Worm (Caenorhabditis elegans) whole organism, late embryonic: ENCODE results near the gene hpo-10.

ENCODE experiments used
- C38D4.7 ChIP-seq: fragments of 200-800 bp; sonication (Bioruptor generic); optimal IDR thresholded peaks from 2 replicates; lab custom pipeline; 2018; ENCODE audit warnings: mild to moderate bottlenecking, missing genetic modification characterization, moderate library complexity, missing compliant biosample characterization
- F13H6.1 ChIP-seq: sonication (generic microtip); optimal IDR thresholded peaks from 2 replicates; lab custom pipeline; 2016; ENCODE audit warnings: missing genetic modification characterization, missing compliant biosample characterization
- K09A11.1 ChIP-seq: sonication (generic microtip); optimal IDR thresholded peaks from 2 replicates; lab custom pipeline; 2017; ENCODE audit warnings: antibody characterized with exemption, mild to moderate bottlenecking, missing genetic modification characterization, missing compliant biosample characterization; ENCODE audit not compliant: insufficient read depth
- T23F11.4 ChIP-seq: fragments of 200-800 bp; sonication (Bioruptor generic); optimal IDR thresholded peaks from 2 replicates; lab custom pipeline; 2018; ENCODE audit warnings: mild to moderate bottlenecking, missing genetic modification characterization, missing compliant biosample characterization
- ama-1 ChIP-seq: fragments of 150-350 bp; optimal IDR thresholded peaks from 2 replicates; lab custom pipeline; 2014
- ceh-2 ChIP-seq: sonication (generic microtip); optimal IDR thresholded peaks from 2 replicates; lab custom pipeline; 2016; ENCODE audit warnings: missing genotype, missing genetic modification characterization, missing compliant biosample characterization
- ceh-22 ChIP-seq: sonication (generic microtip); optimal IDR thresholded peaks from 2 replicates; lab custom pipeline; 2017; ENCODE audit warnings: missing biosample characterization, missing genetic modification characterization
- ceh-24 ChIP-seq: sonication (generic microtip); optimal IDR thresholded peaks from 2 replicates; lab custom pipeline; 2016; ENCODE audit warnings: mild to moderate bottlenecking, missing genetic modification characterization, missing compliant biosample characterization
- ceh-30 ChIP-seq: fragments of 150-350 bp; optimal IDR thresholded peaks from 2 replicates; lab custom pipeline; 2014; ENCODE audit warnings: missing biosample characterization, missing genetic modification characterization
- ceh-31 ChIP-seq: sonication (generic microtip); optimal IDR thresholded peaks from 2 replicates; lab custom pipeline; 2016; ENCODE audit warnings: missing genetic modification characterization, missing compliant biosample characterization
- ceh-34 ChIP-seq: sonication (generic microtip); optimal IDR thresholded peaks from 2 replicates; lab custom pipeline; 2016; ENCODE audit warnings: mild to moderate bottlenecking, missing genetic modification characterization, missing compliant biosample characterization
- ceh-45 ChIP-seq: fragments of 200-800 bp; sonication (Bioruptor generic); IDR thresholded peaks from 2 replicates; pipeline ENCODE4 v1.3.6; 2022; ENCODE audit warnings: missing genetic modification reagents, missing genetic modification characterization, missing compliant biosample characterization
- ceh-48 ChIP-seq: sonication (generic microtip); optimal IDR thresholded peaks from 2 replicates; lab custom pipeline; 2016; ENCODE audit warnings: missing genetic modification characterization, inconsistent platforms, missing compliant biosample characterization
- ceh-9 ChIP-seq: sonication (generic microtip); optimal IDR thresholded peaks from 2 replicates; lab custom pipeline; 2016; ENCODE audit warnings: mild to moderate bottlenecking, missing genetic modification characterization, inconsistent platforms, missing compliant biosample characterization
- fkh-10 ChIP-seq: fragments of 150-350 bp; optimal IDR thresholded peaks from 2 replicates; lab custom pipeline; 2014; ENCODE audit warnings: missing biosample characterization, missing genetic modification reagents, missing genetic modification characterization
- fkh-6 ChIP-seq: sonication (generic microtip); optimal IDR thresholded peaks from 2 replicates; lab custom pipeline; 2016; ENCODE audit warnings: missing genetic modification characterization, missing compliant biosample characterization
- hlh-30 ChIP-seq: sonication (generic microtip); optimal IDR thresholded peaks from 2 replicates; lab custom pipeline; 2017; ENCODE audit warnings: antibody characterized with exemption, missing genetic modification characterization, missing compliant biosample characterization; ENCODE audit not compliant: insufficient read depth
- hlh-6 ChIP-seq: sonication (generic microtip); optimal IDR thresholded peaks from 2 replicates; lab custom pipeline; 2016; ENCODE audit warnings: missing genotype, missing genetic modification characterization, missing compliant biosample characterization
- nfya-1 ChIP-seq: sonication (generic microtip); optimal IDR thresholded peaks from 2 replicates; lab custom pipeline; 2017; ENCODE audit warnings: missing genetic modification characterization, mild to moderate bottlenecking, missing compliant biosample characterization, antibody characterized with exemption, moderate library complexity
- nhr-232 ChIP-seq: sonication (generic microtip); optimal IDR thresholded peaks from 2 replicates; lab custom pipeline; 2016; ENCODE audit warnings: missing genetic modification characterization, missing compliant biosample characterization
- npax-4 ChIP-seq: sonication (generic microtip); optimal IDR thresholded peaks from 2 replicates; lab custom pipeline; 2016; ENCODE audit warnings: missing genetic modification characterization, missing compliant biosample characterization
- pag-3 ChIP-seq: sonication (generic microtip); optimal IDR thresholded peaks from 2 replicates; lab custom pipeline; 2016; ENCODE audit warnings: missing compliant biosample characterization, missing genetic modification characterization, borderline replicate concordance
- pha-2 ChIP-seq: sonication (generic microtip); optimal IDR thresholded peaks from 2 replicates; lab custom pipeline; 2017; ENCODE audit warnings: mild to moderate bottlenecking, missing genetic modification characterization, missing compliant biosample characterization
- pha-4 ChIP-seq: fragments of 150-350 bp; optimal IDR thresholded peaks from 2 replicates; lab custom pipeline; 2018; ENCODE audit warnings: missing biosample characterization, missing genetic modification reagents, missing genetic modification characterization
- pros-1 ChIP-seq: fragments of 150-350 bp; optimal IDR thresholded peaks from 2 replicates; lab custom pipeline; 2014; ENCODE audit warnings: missing biosample characterization, missing genetic modification reagents, missing genetic modification characterization
- ref-2 ChIP-seq: sonication (generic microtip); optimal IDR thresholded peaks from 2 replicates; lab custom pipeline; 2016; ENCODE audit warnings: missing genetic modification characterization, missing compliant biosample characterization
- rnt-1 ChIP-seq: sonication (generic microtip); optimal IDR thresholded peaks from 2 replicates; lab custom pipeline; 2016; ENCODE audit warnings: missing genetic modification characterization, missing compliant biosample characterization
- sox-2 ChIP-seq: fragments of 200-800 bp; sonication (Bioruptor generic); IDR thresholded peaks from 2 replicates; pipeline ENCODE4 v1.3.6; 2022; ENCODE audit warnings: missing genetic modification reagents, missing genetic modification characterization, missing compliant biosample characterization
- tbx-2 ChIP-seq: sonication (generic microtip); optimal IDR thresholded peaks from 2 replicates; lab custom pipeline; 2016; ENCODE audit warnings: missing genetic modification characterization, missing compliant biosample characterization
- unc-42 ChIP-seq: sonication (generic microtip); optimal IDR thresholded peaks from 2 replicates; lab custom pipeline; 2016; ENCODE audit warnings: missing genotype, missing genetic modification characterization, missing compliant biosample characterization
- unc-55 ChIP-seq: sonication (generic microtip); optimal IDR thresholded peaks from 2 replicates; lab custom pipeline; 2017; ENCODE audit warnings: missing biosample characterization, missing genetic modification reagents, missing genetic modification characterization
- zip-5 ChIP-seq: sonication (generic microtip); optimal IDR thresholded peaks from 2 replicates; lab custom pipeline; 2016; ENCODE audit warnings: missing genetic modification characterization, missing compliant biosample characterization

The hpo-10 gene

ce11 chrIII:5879291-5879968 lies at the start of gene hpo-10:
hpo-10 (plus strand) TSS chrIII:5879489.
- TF ChIP-seq zip-5 (tag; lab: Kevin White, UChicago) (no peak), nfya-1 (peak; percentile 18), fkh-6 (no peak), fkh-10 (GFP tag; lab: Kevin White, UChicago) (no peak), ceh-48 (tag; lab: Kevin White, UChicago) (peak; percentile 93), pha-2 (no peak), ceh-24 (tag; lab: Kevin White, UChicago) (no peak), C38D4.7 (GFP tag; lab: Kevin White, UChicago) (no peak), ceh-31 (peak; percentile 13), K09A11.1 (tag; lab: Kevin White, UChicago) (no peak)

- TF ChIP-seq ceh-34: no peak
- no peak for TF ChIP-seq sox-2 (GFP tag; lab: Robert Waterston, UW)
- TF ChIP-seq ref-2: no peak
- TF ChIP-seq pag-3 (tag; lab: Kevin White, UChicago): no peak
- TF ChIP-seq hlh-6 (tag; lab: Kevin White, UChicago): no peak
- no peak for TF ChIP-seq T23F11.4
- no peak for TF ChIP-seq pha-4 (tag; lab: Kevin White, UChicago)
- no peak for TF ChIP-seq pros-1 (tag; lab: Kevin White, UChicago)
- TF ChIP-seq ceh-22: no peak
- no peak for TF ChIP-seq ceh-9 (tag; lab: Kevin White, UChicago)
- TF ChIP-seq hlh-30 (tag; lab: Kevin White, UChicago): no peak
- TF ChIP-seq npax-4: no peak
- no peak for TF ChIP-seq C38D4.7 (GFP tag; lab: Kevin White, UChicago)
- no peak for TF ChIP-seq rnt-1
- TF ChIP-seq unc-55 (GFP tag; lab: Kevin White, UChicago): no peak
- TF ChIP-seq tbx-2: no peak
- no peak for TF ChIP-seq pha-2
Measured at ce11 chrIII:5832442-5832841, 46.8 kb upstream of the hpo-10 start.

- no peak for TF ChIP-seq ceh-9 (tag; lab: Kevin White, UChicago)
- no peak for TF ChIP-seq ama-1
- TF ChIP-seq ceh-30 (tag; lab: Kevin White, UChicago): no peak
- no peak for TF ChIP-seq ceh-2 (tag; lab: Kevin White, UChicago)
- TF ChIP-seq ceh-31: no peak
- no peak for TF ChIP-seq T23F11.4
Measured at ce11 chrIII:5833376-5833775, 45.9 kb upstream of the hpo-10 start, which contains the start of the genes R12B2.13 and mdt-15. R12B2.13 (minus strand) TSS chrIII:5833476. mdt-15 (minus strand) TSS chrIII:5833751.

ce11 chrIII:5834053-5834452 lies 45.2 kb upstream of the hpo-10 start, which contains the start of gene R12B2.6:
R12B2.6 (minus strand) TSS chrIII:5834153.
- TF ChIP-seq F13H6.1 (tag; lab: Kevin White, UChicago) (no peak), T23F11.4 (no peak)

ce11 chrIII:5834663-5835062 lies 44.6 kb upstream of the hpo-10 start:
- TF ChIP-seq nhr-232 (tag; lab: Kevin White, UChicago) (no peak), pha-4 (tag; lab: Kevin White, UChicago) (no peak), unc-42 (peak; percentile 61), ceh-45 (GFP tag; lab: Robert Waterston, UW) (no peak)
